Fruit fly (Drosophila melanogaster): ENCODE results near the gene Ent3.

Gene Ent3

dm6 chr3L:12813907-12814306 is 39.5 kb upstream of the Ent3 start, which contains the start of the genes Sf3a2 and CG42588:
Gene Sf3a2 (minus strand): TSS chr3L:12814019.
Gene CG42588 (plus strand): TSS chr3L:12814254.
- no peak for TF ChIP-seq OdsH (GFP tag; optimal IDR thresholded peaks at IDR 0.05)
- no peak for TF ChIP-seq Sox102F (GFP tag; optimal IDR thresholded peaks at IDR 0.05)
- no peak for TF ChIP-seq CG8319 (GFP tag; optimal IDR thresholded peaks at IDR 0.05)
- TF ChIP-seq CG6854 (GFP tag; optimal IDR thresholded peaks at IDR 0.05): no peak
- no peak for TF ChIP-seq topi (GFP tag; optimal IDR thresholded peaks at IDR 0.05)
- peak; percentile 28 for TF ChIP-seq CG11902 (GFP tag; optimal IDR thresholded peaks at IDR 0.05)
- TF ChIP-seq Sox15 (GFP tag; optimal IDR thresholded peaks at IDR 0.05): peak; percentile 39
- no peak for TF ChIP-seq svp (GFP tag)
- TF ChIP-seq CG32006 (GFP tag; optimal IDR thresholded peaks at IDR 0.05): no peak
- TF ChIP-seq cyc (GFP tag; optimal IDR thresholded peaks at IDR 0.05): no peak
- TF ChIP-seq salr (GFP tag; optimal IDR thresholded peaks at IDR 0.05): no peak
- no peak for TF ChIP-seq Ets96B (tag; optimal IDR thresholded peaks at IDR 0.05)
- no peak for TF ChIP-seq CG9139 (GFP tag; optimal IDR thresholded peaks at IDR 0.05)
- no peak for TF ChIP-seq fd85E (GFP tag; optimal IDR thresholded peaks at IDR 0.05)
- no peak for TF ChIP-seq CG16779 (tag; optimal IDR thresholded peaks at IDR 0.05)
- no peak for TF ChIP-seq CG8632 (GFP tag; optimal IDR thresholded peaks at IDR 0.05)
- no peak for TF ChIP-seq CG1621 (tag; optimal IDR thresholded peaks at IDR 0.05)
- peak; percentile 50 for TF ChIP-seq lz (GFP tag; optimal IDR thresholded peaks at IDR 0.05)
- TF ChIP-seq vri (GFP tag; optimal IDR thresholded peaks at IDR 0.05): no peak
- no peak for TF ChIP-seq Hr4 (GFP tag; optimal IDR thresholded peaks at IDR 0.05)
- TF ChIP-seq dsx (GFP tag; optimal IDR thresholded peaks at IDR 0.05; ENCODE audit: poor library complexity, severe bottlenecking): no peak
- no peak for TF ChIP-seq CG10631 (GFP tag; optimal IDR thresholded peaks at IDR 0.05)
- no peak for TF ChIP-seq CG6808 (GFP tag; optimal IDR thresholded peaks at IDR 0.05)
- no peak for TF ChIP-seq Eip93F (GFP tag; optimal IDR thresholded peaks at IDR 0.05)
- no peak for TF ChIP-seq CG3919 (GFP tag; optimal IDR thresholded peaks at IDR 0.05)
- TF ChIP-seq spab (GFP tag; optimal IDR thresholded peaks at IDR 0.05): no peak
- peak; percentile 60 for TF ChIP-seq CG31627 (GFP tag; optimal IDR thresholded peaks at IDR 0.05)
- no peak for TF ChIP-seq CG34406 (GFP tag; optimal IDR thresholded peaks at IDR 0.05)
- peak; percentile 6 for TF ChIP-seq CG11762 (GFP tag; optimal IDR thresholded peaks at IDR 0.05; ENCODE audit: insufficient read depth)
- no peak for TF ChIP-seq Hr38 (GFP tag; optimal IDR thresholded peaks at IDR 0.05)
- no peak for TF ChIP-seq dac (GFP tag; optimal IDR thresholded peaks at IDR 0.05)
- TF ChIP-seq fd59A (GFP tag; optimal IDR thresholded peaks at IDR 0.05): no peak
- TF ChIP-seq Eip75B (GFP tag; optimal IDR thresholded peaks at IDR 0.05): no peak
- no peak for TF ChIP-seq CG10669 (GFP tag; optimal IDR thresholded peaks at IDR 0.05)
- TF ChIP-seq esn (GFP tag; optimal IDR thresholded peaks at IDR 0.05): peak; percentile 52
- TF ChIP-seq Ets21C (GFP tag; optimal IDR thresholded peaks at IDR 0.05): no peak
- peak; percentile 58 for TF ChIP-seq CG3032 (tag; optimal IDR thresholded peaks at IDR 0.05)
- TF ChIP-seq CG15336 (GFP tag; IDR thresholded peaks at IDR 0.05): 0 out of 2 replicates have a peak, but pooled peaks have one; percentile 20
- TF ChIP-seq fkh (GFP tag; optimal IDR thresholded peaks at IDR 0.05): no peak
- no peak for TF ChIP-seq CG6276 (GFP tag; optimal IDR thresholded peaks at IDR 0.05)
- TF ChIP-seq CG4318 (GFP tag; optimal IDR thresholded peaks at IDR 0.05): no peak
- TF ChIP-seq CG11294 (GFP tag; IDR thresholded peaks at IDR 0.05): no peak
- TF ChIP-seq CG8119 (GFP tag; IDR thresholded peaks at IDR 0.05): no peak
- no peak for TF ChIP-seq Met (GFP tag; optimal IDR thresholded peaks at IDR 0.05)
- no peak for TF ChIP-seq eg (GFP tag; IDR thresholded peaks at IDR 0.05)
- no peak for TF ChIP-seq CG6163 (GFP tag; IDR thresholded peaks at IDR 0.05)
- TF ChIP-seq pdm3 (GFP tag; optimal IDR thresholded peaks at IDR 0.05): no peak
- no peak for TF ChIP-seq ss (GFP tag; optimal IDR thresholded peaks at IDR 0.05)
- TF ChIP-seq Hr39 (GFP tag; optimal IDR thresholded peaks at IDR 0.05): no peak
- TF ChIP-seq Gug (GFP tag; IDR thresholded peaks at IDR 0.05): no peak
- no peak for TF ChIP-seq CG6792 (GFP tag; optimal IDR thresholded peaks at IDR 0.05)
- TF ChIP-seq Eip78C (GFP tag): no peak
- no peak for TF ChIP-seq Lpt (GFP tag; optimal IDR thresholded peaks at IDR 0.05)
